Fruit fly (Drosophila melanogaster) whole organism, embryonic: ENCODE results near the gene CG32061.
A peak's percentile ranks its signal among the peaks of the same experiment; 100 is the strongest.

ENCODE experiments used
- Abd-B ChIP-seq: fragments of 200-800 bp; sonication (Bioruptor generic); optimal IDR thresholded peaks from 2 replicates; lab custom pipeline; 2018; ENCODE audit warnings: missing biosample characterization, mild to moderate bottlenecking, missing genetic modification characterization, moderate library complexity
- CG10462 ChIP-seq: fragments of 200-800 bp; sonication (Bioruptor generic); optimal IDR thresholded peaks from 2 replicates; lab custom pipeline; 2016; ENCODE audit warnings: missing biosample characterization, missing genetic modification characterization
- CG10565 ChIP-seq: fragments of 200-800 bp; sonication (Bioruptor generic); optimal IDR thresholded peaks from 3 replicates; lab custom pipeline; 2016; ENCODE audit warnings: missing biosample characterization, mild to moderate bottlenecking, missing genetic modification characterization
- CG12104 ChIP-seq: fragments of 200-800 bp; sonication (Bioruptor generic); optimal IDR thresholded peaks from 3 replicates; lab custom pipeline; 2016; ENCODE audit warnings: missing biosample characterization, missing genetic modification characterization
- CG12236 ChIP-seq: fragments of 200-800 bp; sonication (Bioruptor generic); optimal IDR thresholded peaks from 2 replicates; lab custom pipeline; 2016; ENCODE audit warnings: missing biosample characterization, missing genetic modification characterization
- CG14965 ChIP-seq: fragments of 200-800 bp; sonication (Bioruptor generic); optimal IDR thresholded peaks from 2 replicates; lab custom pipeline; 2016; ENCODE audit warnings: missing biosample characterization, missing genetic modification characterization, borderline replicate concordance
- CG1603 ChIP-seq: fragments of 200-800 bp; sonication (Bioruptor generic); optimal IDR thresholded peaks from 2 replicates; lab custom pipeline; 2019; ENCODE audit warnings: missing biosample characterization, mild to moderate bottlenecking, missing genetic modification characterization, moderate library complexity
- CG16815 ChIP-seq: fragments of 200-800 bp; sonication (Bioruptor generic); optimal IDR thresholded peaks from 3 replicates; lab custom pipeline; 2017; ENCODE audit warnings: missing biosample characterization, mild to moderate bottlenecking, missing genetic modification characterization
- CG17568 ChIP-seq: fragments of 200-800 bp; sonication (Bioruptor generic); optimal IDR thresholded peaks from 2 replicates; lab custom pipeline; 2018; ENCODE audit warnings: missing biosample characterization, mild to moderate bottlenecking, missing genetic modification characterization, moderate library complexity
- CG17612 ChIP-seq: fragments of 200-800 bp; sonication (Bioruptor generic); IDR thresholded peaks from 2 replicates; pipeline ENCODE4 v1.3.6; 2022; ENCODE audit warnings: missing biosample characterization, missing genetic modification characterization
- CG18599 ChIP-seq: fragments of 200-800 bp; sonication (Bioruptor generic); optimal IDR thresholded peaks from 3 replicates; lab custom pipeline; 2017; ENCODE audit warnings: missing biosample characterization, missing genetic modification characterization, mild to moderate bottlenecking, moderate library complexity, missing genetic modification reagents
- CG2678 ChIP-seq: fragments of 200-800 bp; sonication (Bioruptor generic); optimal IDR thresholded peaks from 3 replicates; lab custom pipeline; 2019; ENCODE audit warnings: missing biosample characterization, mild to moderate bottlenecking, missing genetic modification characterization, moderate library complexity
- CG30403 ChIP-seq: fragments of 200-800 bp; sonication (Bioruptor generic); optimal IDR thresholded peaks from 3 replicates; lab custom pipeline; 2016; ENCODE audit warnings: missing biosample characterization, missing genetic modification characterization
- CG31441 ChIP-seq: fragments of 200-800 bp; sonication (Bioruptor generic); IDR thresholded peaks from 2 replicates; pipeline ENCODE4 v1.3.6; 2022; ENCODE audit warnings: missing biosample characterization, missing genetic modification characterization
- CG4404 ChIP-seq: fragments of 200-800 bp; sonication (Bioruptor generic); IDR thresholded peaks from 2 replicates; pipeline ENCODE4 v1.3.6; 2022; ENCODE audit warnings: missing biosample characterization, missing genetic modification characterization
- CG4820 ChIP-seq: fragments of 200-800 bp; sonication (Bioruptor generic); optimal IDR thresholded peaks from 3 replicates; lab custom pipeline; 2016; ENCODE audit warnings: missing biosample characterization, missing genetic modification characterization
- CG6654 ChIP-seq: fragments of 200-800 bp; sonication (Bioruptor generic); optimal IDR thresholded peaks from 2 replicates; lab custom pipeline; 2017; ENCODE audit warnings: missing biosample characterization, mild to moderate bottlenecking, missing genetic modification characterization
- CG6765 ChIP-seq: fragments of 200-800 bp; sonication (Bioruptor generic); optimal IDR thresholded peaks from 3 replicates; lab custom pipeline; 2017; ENCODE audit warnings: missing biosample characterization, mild to moderate bottlenecking, missing genetic modification characterization
- CG7839 ChIP-seq: fragments of 200-800 bp; sonication (Bioruptor generic); optimal IDR thresholded peaks from 3 replicates; lab custom pipeline; 2018; ENCODE audit warnings: missing biosample characterization, mild to moderate bottlenecking, missing genetic modification characterization, moderate library complexity
- CG8478 ChIP-seq: fragments of >200 bp; optimal IDR thresholded peaks from 2 replicates; lab custom pipeline; 2018
- CG9932 ChIP-seq: fragments of 200-800 bp; sonication (Bioruptor generic); IDR thresholded peaks from 2 replicates; pipeline ENCODE4 v1.3.6; 2022; ENCODE audit warnings: missing biosample characterization, missing genetic modification characterization
- CTCF ChIP-seq: fragments of 200-800 bp; sonication (Bioruptor generic); optimal IDR thresholded peaks from 2 replicates; lab custom pipeline; 2017; ENCODE audit warnings: missing biosample characterization, mild to moderate bottlenecking, missing genetic modification characterization, moderate library complexity
- Deaf1 ChIP-seq: fragments of 200-800 bp; optimal IDR thresholded peaks from 3 replicates; lab custom pipeline; 2019; ENCODE audit warnings: missing biosample characterization, mild to moderate bottlenecking, missing genetic modification characterization, moderate library complexity
- Fer2 ChIP-seq: fragments of 200-800 bp; sonication (Bioruptor generic); optimal IDR thresholded peaks from 2 replicates; lab custom pipeline; 2018; ENCODE audit warnings: missing biosample characterization, mild to moderate bottlenecking, missing genetic modification characterization, moderate library complexity
- HmgZ ChIP-seq: fragments of 200-800 bp; sonication (Bioruptor generic); optimal IDR thresholded peaks from 2 replicates; lab custom pipeline; 2018; ENCODE audit warnings: missing biosample characterization, mild to moderate bottlenecking, missing genetic modification characterization
- Hr3 ChIP-seq: fragments of 200-800 bp; sonication (Bioruptor generic); optimal IDR thresholded peaks from 3 replicates; lab custom pipeline; 2016; ENCODE audit warnings: missing biosample characterization, missing genetic modification characterization
- Hr78 ChIP-seq, 2 experiments: fragments of 200-800 bp in 1 of 2; fragments of >200 bp in 1 of 2; sonication (Bioruptor generic) in 1 of 2; optimal IDR thresholded peaks; 2 replicates each; lab custom pipeline; 2017 to 2019; ENCODE audit warnings: missing biosample characterization in 2 of 2, missing genetic modification characterization in 2 of 2, mild to moderate bottlenecking in 1 of 2, moderate library complexity in 1 of 2
- Mrtf ChIP-seq: fragments of 200-800 bp; sonication (Bioruptor generic); IDR thresholded peaks from 3 replicates; pipeline ENCODE4 v1.3.6; 2022; ENCODE audit warnings: missing biosample characterization, missing genetic modification characterization
- Myb ChIP-seq: fragments of 200-800 bp; sonication (Bioruptor generic); optimal IDR thresholded peaks from 2 replicates; lab custom pipeline; 2016; ENCODE audit warnings: missing biosample characterization, missing genetic modification characterization
- NK7.1 ChIP-seq: fragments of 200-800 bp; sonication (Bioruptor generic); optimal IDR thresholded peaks from 3 replicates; lab custom pipeline; 2016; ENCODE audit warnings: missing biosample characterization, missing genetic modification characterization
- Nf-YA ChIP-seq: fragments of 200-800 bp; sonication (Bioruptor generic); IDR thresholded peaks from 2 replicates; pipeline ENCODE4 v1.3.6; 2022; ENCODE audit warnings: missing biosample characterization, missing genetic modification characterization
- NfI ChIP-seq: fragments of 200-800 bp; sonication (Bioruptor generic); optimal IDR thresholded peaks from 3 replicates; lab custom pipeline; 2018; ENCODE audit warnings: missing biosample characterization, mild to moderate bottlenecking, missing genetic modification characterization, moderate library complexity
- Trl ChIP-seq, 3 experiments: fragments of >200 bp in 2 of 3; fragments of 200-800 bp in 1 of 3; sonication (Bioruptor generic) in 1 of 3; optimal IDR thresholded peaks; 2 replicates in 1 of 3; 3 replicates in 2 of 3; lab custom pipeline; 2016 to 2017; ENCODE audit warnings: missing biosample characterization in 1 of 3, missing genetic modification characterization in 1 of 3
- caup ChIP-seq: fragments of 200-800 bp; sonication (Bioruptor generic); optimal IDR thresholded peaks from 3 replicates; lab custom pipeline; 2017; ENCODE audit warnings: missing biosample characterization, mild to moderate bottlenecking, missing genetic modification characterization, moderate library complexity; ENCODE audit not compliant: severe bottlenecking
- chinmo ChIP-seq: fragments of 200-800 bp; sonication (Bioruptor generic); IDR thresholded peaks from 4 replicates; pipeline ENCODE4 v1.3.6; 2022; ENCODE audit warnings: missing biosample characterization, missing genetic modification characterization; ENCODE audit not compliant: partially characterized antibody
- crc ChIP-seq: fragments of 200-800 bp; sonication (Bioruptor generic); optimal IDR thresholded peaks from 2 replicates; lab custom pipeline; 2016; ENCODE audit warnings: missing biosample characterization, missing genetic modification characterization
- croc ChIP-seq: fragments of 200-800 bp; sonication (Bioruptor generic); conservative IDR thresholded peaks from 3 replicates; pipeline ENCODE4 v1.3.6; 2022; ENCODE audit warnings: missing biosample characterization, missing genetic modification characterization
- dimm ChIP-seq: fragments of 200-800 bp; sonication (Bioruptor generic); IDR thresholded peaks from 2 replicates; pipeline ENCODE4 v1.3.6; 2022; ENCODE audit warnings: missing biosample characterization, missing genetic modification characterization
- ems ChIP-seq: fragments of 200-800 bp; sonication (Bioruptor generic); optimal IDR thresholded peaks from 3 replicates; lab custom pipeline; 2016; ENCODE audit warnings: missing biosample characterization, missing genetic modification characterization
- en ChIP-seq: fragments of 200-800 bp; sonication (Bioruptor generic); optimal IDR thresholded peaks from 2 replicates; lab custom pipeline; 2016; ENCODE audit warnings: missing biosample characterization, missing genetic modification characterization
- exex ChIP-seq: fragments of 200-800 bp; sonication (Bioruptor generic); optimal IDR thresholded peaks from 4 replicates; lab custom pipeline; 2018; ENCODE audit warnings: missing biosample characterization, mild to moderate bottlenecking, missing genetic modification characterization, moderate library complexity
- gt ChIP-seq: fragments of 200-800 bp; sonication (Bioruptor generic); IDR thresholded peaks from 2 replicates; pipeline ENCODE4 v1.3.6; 2022; ENCODE audit warnings: missing biosample characterization, missing genetic modification characterization
- hb ChIP-seq: fragments of 200-800 bp; sonication (Bioruptor generic); IDR thresholded peaks from 3 replicates; pipeline ENCODE4 v1.3.6; 2022; ENCODE audit warnings: missing biosample characterization, missing genetic modification characterization; ENCODE audit not compliant: partially characterized antibody
- lbe ChIP-seq: fragments of 200-800 bp; sonication (Bioruptor generic); optimal IDR thresholded peaks from 2 replicates; lab custom pipeline; 2016; ENCODE audit warnings: missing biosample characterization, mild to moderate bottlenecking, missing genetic modification characterization
- onecut ChIP-seq: fragments of 200-800 bp; sonication (Bioruptor generic); IDR thresholded peaks from 2 replicates; pipeline ENCODE4 v1.3.6; 2022; ENCODE audit warnings: missing biosample characterization, missing genetic modification characterization
- peb ChIP-seq: fragments of 200-800 bp; sonication (Bioruptor generic); IDR thresholded peaks from 2 replicates; pipeline ENCODE4 v1.3.6; 2022; ENCODE audit warnings: missing biosample characterization, missing genetic modification characterization
- sc ChIP-seq, 3 experiments: fragments of >200 bp in 2 of 3; fragments of 200-800 bp in 1 of 3; sonication (Bioruptor generic) in 1 of 3; optimal IDR thresholded peaks; 2 replicates in 2 of 3; 3 replicates in 1 of 3; lab custom pipeline; 2017; ENCODE audit warnings: mild to moderate bottlenecking in 1 of 3, missing biosample characterization in 1 of 3, missing genetic modification characterization in 1 of 3, missing genetic modification reagents in 1 of 3
- stwl ChIP-seq: fragments of 200-800 bp; sonication (Bioruptor generic); optimal IDR thresholded peaks from 3 replicates; lab custom pipeline; 2018; ENCODE audit warnings: missing biosample characterization, mild to moderate bottlenecking, missing genetic modification characterization, moderate library complexity
- trh ChIP-seq: fragments of 200-800 bp; sonication (Bioruptor generic); optimal IDR thresholded peaks from 2 replicates; lab custom pipeline; 2016; ENCODE audit warnings: missing biosample characterization, missing genetic modification characterization
- ttk ChIP-seq: fragments of 200-800 bp; sonication (Bioruptor generic); IDR thresholded peaks from 2 replicates; pipeline ENCODE4 v2.1.2; 2022; ENCODE audit warnings: missing biosample characterization, missing genetic modification characterization
- twi ChIP-seq: fragments of 200-800 bp; optimal IDR thresholded peaks from 2 replicates; lab custom pipeline; 2019; ENCODE audit warnings: missing biosample characterization, mild to moderate bottlenecking, missing genetic modification characterization, moderate library complexity

The CG32061 gene

DNA sequence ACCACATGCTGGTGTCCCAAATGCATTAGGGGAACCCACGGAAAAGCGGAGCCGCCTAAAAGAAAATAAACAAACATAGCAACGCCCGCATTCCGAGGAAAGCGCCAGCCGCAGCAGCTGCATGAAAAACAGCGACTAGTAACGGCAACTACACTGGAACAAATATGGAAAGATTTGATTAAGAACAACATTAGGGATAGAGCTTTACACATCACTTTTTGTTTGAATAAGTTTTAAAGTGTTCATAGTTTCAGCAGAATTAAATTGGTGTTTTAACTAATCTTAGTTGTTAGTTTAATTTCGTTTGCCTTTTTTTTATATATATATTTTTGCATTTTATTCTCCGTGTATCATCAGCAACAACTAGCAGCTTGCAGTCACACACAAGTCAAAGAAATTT lies 35.6 kb upstream of the CG32061 start (continued):
- no peak for TF ChIP-seq CG4404
- TF ChIP-seq CG6765 (GFP tag; lab: Kevin White, UChicago) = no peak
- no peak for TF ChIP-seq CG8478 (lab: Kevin White, UChicago)
- TF ChIP-seq CG14965 = no peak
- no peak for TF ChIP-seq CG18599
- no peak for TF ChIP-seq CG12236 (GFP tag; lab: Kevin White, UChicago)
- no peak for TF ChIP-seq en
- TF ChIP-seq crc (GFP tag; lab: Kevin White, UChicago) = no peak
- TF ChIP-seq ttk (GFP tag; lab: Robert Waterston, UW) = peak; percentile 24; the same call in 1 of the 2 replicates
- peak in 1 of 2 experiments; percentile 71 for TF ChIP-seq Hr78 (GFP tag; optimal IDR thresholded peaks at IDR 0.05; lab: Kevin White, UChicago)
- no peak for TF ChIP-seq hb (GFP tag; lab: Robert Waterston, UW)
- no peak for TF ChIP-seq exex
- no peak; the same call in 2 of the 3 replicates for TF ChIP-seq croc
- TF ChIP-seq NfI (GFP tag; lab: Kevin White, UChicago) = no peak
- TF ChIP-seq CG31441 = no peak; the same call in 1 of the 2 replicates
- no peak for TF ChIP-seq CG10565 (GFP tag; lab: Kevin White, UChicago)
- TF ChIP-seq CG1603 (tag; lab: Kevin White, UChicago) = peak; percentile 0
- peak; percentile 48 for TF ChIP-seq CG7839
- no peak for TF ChIP-seq Fer2 (tag; lab: Kevin White, UChicago)
- peak; percentile 22 for TF ChIP-seq Hr3 (GFP tag; lab: Kevin White, UChicago)
- no peak for TF ChIP-seq CG10462
- TF ChIP-seq sc (optimal IDR thresholded peaks at IDR 0.05; lab: Kevin White, UChicago) = no peak
- TF ChIP-seq sc (GFP tag; optimal IDR thresholded peaks at IDR 0.05; lab: Kevin White, UChicago) = peak; percentile 11
- TF ChIP-seq Trl (optimal IDR thresholded peaks at IDR 0.05; lab: Kevin White, UChicago) = no peak
- TF ChIP-seq Trl (GFP tag; optimal IDR thresholded peaks at IDR 0.05; lab: Kevin White, UChicago) = no peak
- no peak for TF ChIP-seq CG12104
- no peak for TF ChIP-seq HmgZ (tag; lab: Kevin White, UChicago)
- peak; percentile 65 for TF ChIP-seq CG2678 (tag; lab: Kevin White, UChicago)
- no peak for TF ChIP-seq CG17612 (GFP tag; lab: Robert Waterston, UW)
- TF ChIP-seq CG9932 (GFP tag; lab: Robert Waterston, UW) = no peak
- no peak for TF ChIP-seq dimm (GFP tag; lab: Robert Waterston, UW)
- no peak for TF ChIP-seq CTCF (GFP tag; lab: Kevin White, UChicago)
- peak; percentile 26 for TF ChIP-seq CG4820 (GFP tag; lab: Kevin White, UChicago)
- TF ChIP-seq Myb = no peak
- peak; percentile 23 for TF ChIP-seq CG30403 (GFP tag; lab: Kevin White, UChicago)
- TF ChIP-seq Nf-YA (GFP tag; lab: Robert Waterston, UW) = no peak
- TF ChIP-seq Mrtf (GFP tag; lab: Robert Waterston, UW) = no peak
- no peak for TF ChIP-seq lbe (GFP tag; lab: Kevin White, UChicago)
- no peak for TF ChIP-seq ems (GFP tag; lab: Kevin White, UChicago)
- TF ChIP-seq twi = no peak
- TF ChIP-seq CG6654 (GFP tag; lab: Kevin White, UChicago) = peak; percentile 6
- TF ChIP-seq onecut = no peak
- no peak for TF ChIP-seq stwl (tag; lab: Kevin White, UChicago)
- TF ChIP-seq Deaf1 = no peak
- no peak for TF ChIP-seq peb (GFP tag; lab: Robert Waterston, UW)
- TF ChIP-seq chinmo (GFP tag; lab: Robert Waterston, UW) = no peak
- TF ChIP-seq CG16815 (GFP tag; lab: Kevin White, UChicago) = no peak
- TF ChIP-seq trh (GFP tag; lab: Kevin White, UChicago) = no peak
- no peak for TF ChIP-seq NK7.1 (GFP tag; lab: Kevin White, UChicago)
- no peak for TF ChIP-seq CG17568
- TF ChIP-seq caup (GFP tag; lab: Kevin White, UChicago) = no peak
- no peak for TF ChIP-seq Abd-B (GFP tag; lab: Kevin White, UChicago)
- 0 out of 2 replicates have a peak, but pooled peaks have one; percentile 14 for TF ChIP-seq gt (GFP tag; lab: Robert Waterston, UW)
